Worm (Caenorhabditis elegans): ENCODE results near the gene tag-18.

DNA sequence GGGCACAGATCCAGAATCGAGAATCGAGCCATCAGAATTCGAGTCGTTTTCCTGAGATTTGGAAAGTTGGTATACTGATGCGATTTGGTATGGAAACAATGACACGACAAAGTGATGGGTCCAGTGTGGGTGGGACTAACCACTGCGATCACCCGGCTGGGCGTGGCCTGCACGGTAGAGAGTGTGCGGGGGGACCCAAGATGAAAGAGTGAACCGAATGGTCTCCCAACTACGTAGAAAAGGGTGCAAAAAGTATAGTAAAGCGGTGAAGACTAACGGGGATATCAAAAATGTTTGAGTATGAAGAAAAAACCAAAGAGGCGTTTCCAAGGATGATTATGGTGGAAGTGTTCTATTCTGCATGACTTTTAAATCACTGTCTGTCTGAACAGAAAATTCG is 8.4 kb upstream of the tag-18 start, which contains the start of gene fkh-2:
- TF ChIP-seq pha-4 (GFP tag; IDR thresholded peaks at IDR 0.05) = no peak
- no peak for TF ChIP-seq pha-4 (tag; optimal IDR thresholded peaks at IDR 0.05)
- TF ChIP-seq daf-19 (GFP tag; conservative IDR thresholded peaks at IDR 0.05) = no peak
- TF ChIP-seq lir-3 (tag; optimal IDR thresholded peaks at IDR 0.05) = no peak
- TF ChIP-seq ama-1 (optimal IDR thresholded peaks at IDR 0.05) = no peak
- no peak for TF ChIP-seq dpl-1 (GFP tag; optimal IDR thresholded peaks at IDR 0.05)

Data from whole organism, L4 larva.